Worm (Caenorhabditis elegans) whole organism, mixed stage, embryonic: Measurements from ENCODE around the gene ZK1248.5.

ENCODE experiments used
- M03D4.4 ChIP-seq: sonication (generic microtip); optimal IDR thresholded peaks from 2 replicates; lab custom pipeline; 2017; ENCODE audit warnings: mild to moderate bottlenecking, missing genetic modification characterization, missing compliant biosample characterization
- ceh-39 ChIP-seq: fragments of 150-350 bp; optimal IDR thresholded peaks from 2 replicates; lab custom pipeline; 2014; ENCODE audit warnings: missing biosample characterization, missing genetic modification characterization
- cnd-1 ChIP-seq: fragments of 200-800 bp; sonication (Bioruptor generic); optimal IDR thresholded peaks from 2 replicates; lab custom pipeline; 2018; ENCODE audit warnings: mild to moderate bottlenecking, missing genetic modification characterization, missing compliant biosample characterization
- elt-3 ChIP-seq: fragments of 150-350 bp; optimal IDR thresholded peaks from 2 replicates; lab custom pipeline; 2014; ENCODE audit warnings: missing biosample characterization, missing genetic modification characterization
- flh-1 ChIP-seq: fragments of 200-800 bp; sonication (Bioruptor generic); optimal IDR thresholded peaks from 2 replicates; lab custom pipeline; 2018; ENCODE audit warnings: mild to moderate bottlenecking, missing genetic modification characterization, moderate library complexity, missing compliant biosample characterization
- mab-5 ChIP-seq: fragments of 150-350 bp; optimal IDR thresholded peaks from 2 replicates; lab custom pipeline; 2014; ENCODE audit warnings: missing biosample characterization, missing genetic modification characterization
- mep-1 ChIP-seq: fragments of 150-350 bp; optimal IDR thresholded peaks from 2 replicates; lab custom pipeline; 2017; ENCODE audit warnings: missing biosample characterization, missing genetic modification reagents, missing genetic modification characterization, inconsistent platforms
- nhr-12 ChIP-seq: fragments of 150-350 bp; optimal IDR thresholded peaks from 2 replicates; lab custom pipeline; 2014; ENCODE audit warnings: missing biosample characterization, missing genetic modification characterization
- nhr-76 ChIP-seq: sonication (generic microtip); optimal IDR thresholded peaks from 2 replicates; lab custom pipeline; 2017; ENCODE audit warnings: missing biosample characterization, missing genetic modification characterization
- pha-4 ChIP-seq: fragments of 150-350 bp; optimal IDR thresholded peaks from 2 replicates; lab custom pipeline; 2018; ENCODE audit warnings: missing biosample characterization, missing genetic modification reagents, missing genetic modification characterization
- snpc-4 ChIP-seq: fragments of 150-350 bp; optimal IDR thresholded peaks from 2 replicates; lab custom pipeline; 2014; ENCODE audit warnings: missing biosample characterization, missing genetic modification characterization
- unc-62 ChIP-seq: fragments of 150-350 bp; optimal IDR thresholded peaks from 2 replicates; lab custom pipeline; 2014; ENCODE audit warnings: missing biosample characterization, missing genetic modification reagents, missing genetic modification characterization
- ztf-11 ChIP-seq: fragments of 150-350 bp; optimal IDR thresholded peaks from 2 replicates; lab custom pipeline; 2014; ENCODE audit warnings: missing biosample characterization, missing genetic modification characterization

ce11 chrII:5819655-5820054 is 9.3 kb downstream of the ZK1248.5 start:
- TF ChIP-seq pha-4 (tag; lab: Kevin White, UChicago): no peak
- no peak for TF ChIP-seq mab-5 (tag; lab: Kevin White, UChicago)
- no peak for TF ChIP-seq elt-3 (tag; lab: Kevin White, UChicago)
- no peak for TF ChIP-seq nhr-76 (tag; lab: Kevin White, UChicago)
- TF ChIP-seq nhr-12 (tag; lab: Kevin White, UChicago): no peak
- TF ChIP-seq ceh-39: no peak
- no peak for TF ChIP-seq snpc-4 (tag; lab: Kevin White, UChicago)
- no peak for TF ChIP-seq ztf-11 (tag; lab: Kevin White, UChicago)
- TF ChIP-seq flh-1 (GFP tag; lab: Kevin White, UChicago): no peak
- TF ChIP-seq unc-62: no peak
- TF ChIP-seq M03D4.4 (tag; lab: Kevin White, UChicago): no peak
- no peak for TF ChIP-seq cnd-1 (tag; lab: Kevin White, UChicago)
- TF ChIP-seq mep-1: no peak
